Fruit fly (Drosophila melanogaster): ENCODE data around the gene Sry-beta.

The Sry-beta gene

DNA sequence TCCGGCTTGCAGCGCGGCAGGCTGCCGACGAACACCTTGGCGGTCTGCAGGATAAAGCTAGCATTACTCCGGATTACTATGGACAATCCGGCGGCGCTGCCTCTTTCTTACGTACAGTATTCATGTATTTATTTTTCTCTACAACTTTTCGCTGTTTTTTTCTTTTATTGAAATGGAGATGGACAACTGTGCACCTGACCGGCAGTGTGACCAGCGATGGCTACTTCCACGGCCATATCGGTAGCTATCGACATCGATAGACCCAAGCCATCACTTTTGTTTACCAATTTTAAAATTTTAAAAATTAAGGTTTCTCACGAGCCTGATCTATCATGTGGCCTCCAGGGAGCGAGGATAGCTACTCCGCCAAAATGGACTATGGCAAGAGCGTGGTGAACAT lies 44.5 kb upstream of the Sry-beta start, which contains the start of the genes CG7903 and Sas-6 (continued):
- TF ChIP-seq CG8388 (GFP tag; optimal IDR thresholded peaks at IDR 0.05) (no peak), HmgZ (tag; optimal IDR thresholded peaks at IDR 0.05) (peak; percentile 33), H15 (GFP tag; IDR thresholded peaks at IDR 0.05) (no peak), caup (GFP tag; optimal IDR thresholded peaks at IDR 0.05; ENCODE audit: severe bottlenecking) (no peak), CTCF (GFP tag; optimal IDR thresholded peaks at IDR 0.05) (no peak), CG17359 (tag; optimal IDR thresholded peaks at IDR 0.05) (no peak), Doc3 (GFP tag; IDR thresholded peaks at IDR 0.05; ENCODE audit: partially characterized antibody) (peak; percentile 60; the same call in 2 of the 3 replicates), CG16813 (GFP tag; IDR thresholded peaks at IDR 0.05; ENCODE audit: partially characterized antibody) (peak; percentile 69), Ada2b (GFP tag; IDR thresholded peaks at IDR 0.05) (no peak), CG34224 (GFP tag; IDR thresholded peaks at IDR 0.05; ENCODE audit: partially characterized antibody) (peak; percentile 76), danr (GFP tag; IDR thresholded peaks at IDR 0.05) (no peak), Pdp1 (GFP tag; optimal IDR thresholded peaks at IDR 0.05) (no peak), phol (tag; optimal IDR thresholded peaks at IDR 0.05) (peak; percentile 63), mam (GFP tag; optimal IDR thresholded peaks at IDR 0.05) (no peak), Myb (GFP tag; optimal IDR thresholded peaks at IDR 0.05) (peak; percentile 62), Dll (GFP tag; IDR thresholded peaks at IDR 0.05; ENCODE audit: partially characterized antibody) (peak; percentile 73), CG42726 (GFP tag; IDR thresholded peaks at IDR 0.05; ENCODE audit: partially characterized antibody) (peak; percentile 77)

DNA sequence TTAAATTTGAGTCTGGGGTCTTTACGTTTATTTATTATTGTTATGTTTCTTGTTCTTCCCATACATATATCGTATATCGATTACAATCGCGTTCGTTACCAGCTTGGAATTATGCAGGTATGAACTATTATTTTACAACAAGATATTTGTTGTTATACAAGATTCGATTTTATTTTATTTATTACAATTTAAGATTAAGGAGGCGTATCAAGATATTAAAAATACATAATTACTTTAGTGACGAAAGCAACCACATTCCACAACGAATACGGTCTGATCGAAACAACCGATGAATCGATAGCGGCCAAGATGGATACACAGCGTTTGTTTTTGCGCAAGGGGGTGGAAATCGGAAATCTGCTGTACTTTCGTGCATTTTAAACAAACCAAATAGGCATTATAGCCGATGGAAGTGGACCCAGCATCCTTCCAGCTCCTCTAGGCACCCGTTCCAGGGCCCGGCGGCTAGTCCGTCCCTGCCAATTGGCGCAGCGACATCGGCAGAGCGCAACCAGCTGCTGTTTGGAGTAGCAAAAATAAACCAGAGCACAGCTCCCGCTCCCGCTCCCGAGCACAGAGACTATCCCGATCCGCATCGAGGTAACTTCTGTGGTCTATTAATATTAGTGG lies 41.8 kb upstream of the Sry-beta start, which contains the start of the genes CG15525 and CG11504:
Gene CG15525 (minus strand): TSS at position 70 of the 630 bp plus-strand sequence.
Gene CG11504 (plus strand): TSS at position 294 of the 630 bp plus-strand sequence.
- TF ChIP-seq CG11247 (GFP tag; IDR thresholded peaks at IDR 0.05) (no peak), Scr (GFP tag; IDR thresholded peaks at IDR 0.05; ENCODE audit: partially characterized antibody) (peak; percentile 92), Dp (GFP tag; optimal IDR thresholded peaks at IDR 0.05) (peak; percentile 32), CG11560 (tag; IDR thresholded peaks at IDR 0.05) (peak; percentile 59; the same call in 2 of the 3 replicates), lov (optimal IDR thresholded peaks at IDR 0.05) (no peak), lov (GFP tag; IDR thresholded peaks at IDR 0.05) (no peak), gce (GFP tag; IDR thresholded peaks at IDR 0.05) (no peak), CG4404 (GFP tag; IDR thresholded peaks at IDR 0.05) (no peak), CG7271 (tag; optimal IDR thresholded peaks at IDR 0.05) (no peak), sqz (GFP tag; optimal IDR thresholded peaks at IDR 0.05) (no peak), CG16863 (GFP tag; optimal IDR thresholded peaks at IDR 0.05) (peak; percentile 17), pum (GFP tag; optimal IDR thresholded peaks at IDR 0.05) (peak; percentile 47), CG15011 (GFP tag; optimal IDR thresholded peaks at IDR 0.05) (no peak), org-1 (GFP tag; optimal IDR thresholded peaks at IDR 0.05) (no peak), toy (GFP tag; IDR thresholded peaks at IDR 0.05) (no peak), cato (GFP tag; optimal IDR thresholded peaks at IDR 0.05; ENCODE audit: borderline replicate concordance) (no peak), zf30C (GFP tag; optimal IDR thresholded peaks at IDR 0.05) (no peak), CG17328 (GFP tag; IDR thresholded peaks at IDR 0.05) (peak; percentile 51; the same call in 1 of the 2 replicates), CG3838 (GFP tag; optimal IDR thresholded peaks at IDR 0.05) (peak; percentile 40), emc (GFP tag; optimal IDR thresholded peaks at IDR 0.05) (no peak), ham (GFP tag; IDR thresholded peaks at IDR 0.05) (no peak), sisA (GFP tag; IDR thresholded peaks at IDR 0.05) (peak; percentile 80), amos (GFP tag; IDR thresholded peaks at IDR 0.05; ENCODE audit: partially characterized antibody) (peak; percentile 79), CG2202 (tag; optimal IDR thresholded peaks at IDR 0.05) (no peak), Xbp1 (GFP tag; optimal IDR thresholded peaks at IDR 0.05) (peak; percentile 72), esg (GFP tag; conservative IDR thresholded peaks at IDR 0.05) (peak; percentile 72), CG7372 (GFP tag; IDR thresholded peaks at IDR 0.05) (no peak), CG8924 (tag; optimal IDR thresholded peaks at IDR 0.05) (peak; percentile 57), Hand (GFP tag; optimal IDR thresholded peaks at IDR 0.05) (no peak), Camta (GFP tag; optimal IDR thresholded peaks at IDR 0.05) (peak; percentile 53), Ets97D (GFP tag; optimal IDR thresholded peaks at IDR 0.05) (peak; percentile 70), CG3995 (GFP tag; optimal IDR thresholded peaks at IDR 0.05) (peak; percentile 10), ERR (GFP tag; optimal IDR thresholded peaks at IDR 0.05) (peak; percentile 10)

All from whole organism, embryonic.